Worm (Caenorhabditis elegans) whole organism, L4 larva: ENCODE measurements around the gene ulp-4.

Source experiments
- F26F4.8 ChIP-seq: fragments of 200-800 bp; sonication (Bioruptor generic); conservative IDR thresholded peaks from 2 replicates; pipeline ENCODE4 v1.3.6; 2022; ENCODE audit warnings: missing genetic modification characterization, missing compliant biosample characterization
- R02D3.7 ChIP-seq: fragments of 150-350 bp; sonication (generic microtip); optimal IDR thresholded peaks from 3 replicates; lab custom pipeline; 2014; ENCODE audit warnings: missing biosample characterization, missing genetic modification characterization
- T20F7.1 ChIP-seq: fragments of 200-800 bp; sonication (Bioruptor generic); optimal IDR thresholded peaks from 2 replicates; lab custom pipeline; 2018; ENCODE audit warnings: mild to moderate bottlenecking, missing genetic modification characterization, missing compliant biosample characterization
- arid-1 ChIP-seq: fragments of 200-800 bp; sonication (Bioruptor generic); conservative IDR thresholded peaks from 2 replicates; pipeline ENCODE4 v1.3.6; 2022; ENCODE audit warnings: missing genetic modification reagents, missing genetic modification characterization, missing compliant biosample characterization
- ceh-20 ChIP-seq: fragments of 200-800 bp; sonication (Bioruptor generic); IDR thresholded peaks from 2 replicates; pipeline ENCODE4 v1.3.6; 2022; ENCODE audit warnings: missing genetic modification reagents, missing genetic modification characterization, missing compliant biosample characterization
- ceh-62 ChIP-seq: sonication (generic microtip); optimal IDR thresholded peaks from 2 replicates; lab custom pipeline; 2017; ENCODE audit warnings: missing biosample characterization, missing genetic modification characterization
- ceh-82 ChIP-seq: sonication (generic microtip); optimal IDR thresholded peaks from 2 replicates; lab custom pipeline; 2017; ENCODE audit warnings: missing biosample characterization, missing genetic modification characterization
- ces-1 ChIP-seq: fragments of 150-350 bp; sonication (generic microtip); optimal IDR thresholded peaks from 4 replicates; lab custom pipeline; 2014; ENCODE audit warnings: missing biosample characterization, missing genetic modification reagents, missing genetic modification characterization
- daf-16 ChIP-seq, 3 experiments: sonication (generic microtip); optimal IDR thresholded peaks; 2 replicates each; lab custom pipeline; 2016 to 2017; ENCODE audit warnings: missing genetic modification characterization in 3 of 3, missing genetic modification reagents in 3 of 3, mild to moderate bottlenecking in 2 of 3, missing compliant biosample characterization in 2 of 3, missing biosample characterization in 1 of 3, moderate library complexity in 1 of 3
- daf-19 ChIP-seq: fragments of 200-800 bp; sonication (Bioruptor generic); conservative IDR thresholded peaks from 2 replicates; pipeline ENCODE4 v1.3.6; 2022; ENCODE audit warnings: missing genetic modification characterization, missing compliant biosample characterization
- dmd-6 ChIP-seq: fragments of 200-800 bp; sonication (Bioruptor generic); IDR thresholded peaks from 2 replicates; pipeline ENCODE4 v1.3.6; 2022; ENCODE audit warnings: missing genetic modification reagents, missing genetic modification characterization, missing compliant biosample characterization
- dmd-9 ChIP-seq: fragments of 200-800 bp; sonication (Bioruptor generic); IDR thresholded peaks from 2 replicates; pipeline ENCODE4 v1.3.6; 2022; ENCODE audit warnings: missing genetic modification reagents, missing genetic modification characterization, missing compliant biosample characterization
- dpl-1 ChIP-seq: fragments of 150-350 bp; optimal IDR thresholded peaks from 2 replicates; lab custom pipeline; 2014; ENCODE audit warnings: missing biosample characterization, missing genetic modification reagents, missing genetic modification characterization
- dve-1 ChIP-seq: sonication (generic microtip); optimal IDR thresholded peaks from 2 replicates; lab custom pipeline; 2017; ENCODE audit warnings: antibody characterized with exemption, mild to moderate bottlenecking, missing genetic modification characterization, missing compliant biosample characterization; ENCODE audit not compliant: insufficient read depth
- egl-43 ChIP-seq: fragments of 200-800 bp; sonication (Bioruptor generic); IDR thresholded peaks from 2 replicates; pipeline ENCODE4 v1.3.6; 2022; ENCODE audit warnings: missing genetic modification reagents, missing genetic modification characterization, missing compliant biosample characterization
- gei-8 ChIP-seq: fragments of 200-800 bp; sonication (Bioruptor generic); optimal IDR thresholded peaks from 2 replicates; lab custom pipeline; 2018; ENCODE audit warnings: mild to moderate bottlenecking, missing genetic modification characterization, missing compliant biosample characterization
- hif-1 ChIP-seq, 2 experiments: sonication (generic microtip); optimal IDR thresholded peaks; 2 replicates each; lab custom pipeline; 2016 to 2017; ENCODE audit warnings: missing compliant biosample characterization in 2 of 2, missing genetic modification characterization in 2 of 2, missing genetic modification reagents in 2 of 2, missing genotype in 2 of 2, mild to moderate bottlenecking in 1 of 2
- hlh-11 ChIP-seq: fragments of 200-800 bp; sonication (Bioruptor generic); optimal IDR thresholded peaks from 2 replicates; lab custom pipeline; 2018; ENCODE audit warnings: mild to moderate bottlenecking, missing genetic modification characterization, missing compliant biosample characterization
- hlh-30 ChIP-seq: sonication (generic microtip); optimal IDR thresholded peaks from 2 replicates; lab custom pipeline; 2017; ENCODE audit warnings: antibody characterized with exemption, mild to moderate bottlenecking, missing genetic modification characterization, missing compliant biosample characterization; ENCODE audit not compliant: insufficient read depth
- lin-13 ChIP-seq: fragments of 150-350 bp; optimal IDR thresholded peaks from 2 replicates; lab custom pipeline; 2014; ENCODE audit warnings: missing biosample characterization, missing genetic modification reagents, missing genetic modification characterization
- lin-15B ChIP-seq: fragments of 150-350 bp; sonication (generic microtip); optimal IDR thresholded peaks from 3 replicates; lab custom pipeline; 2014; ENCODE audit warnings: missing biosample characterization, missing genetic modification characterization
- lin-38 ChIP-seq: fragments of 200-800 bp; sonication (Bioruptor generic); IDR thresholded peaks from 2 replicates; pipeline ENCODE4 v1.3.6; 2022; ENCODE audit warnings: missing genetic modification reagents, missing genetic modification characterization, missing compliant biosample characterization
- lir-3 ChIP-seq: sonication (generic microtip); optimal IDR thresholded peaks from 2 replicates; lab custom pipeline; 2016; ENCODE audit warnings: mild to moderate bottlenecking, missing genetic modification characterization, missing compliant biosample characterization
- lsy-2 ChIP-seq, 2 experiments: fragments of 150-350 bp in 1 of 2; sonication (generic microtip) in 1 of 2; optimal IDR thresholded peaks; 2 replicates each; lab custom pipeline; 2014 to 2017; ENCODE audit warnings: missing biosample characterization in 2 of 2, missing genetic modification characterization in 2 of 2
- madf-5 ChIP-seq, 2 experiments: fragments of 200-800 bp; sonication (Bioruptor generic); IDR thresholded peaks; 2 replicates each; pipeline ENCODE4 v1.3.6; 2022; ENCODE audit warnings: missing compliant biosample characterization in 2 of 2, missing genetic modification characterization in 2 of 2
- mep-1 ChIP-seq: fragments of 150-350 bp; sonication (generic microtip); optimal IDR thresholded peaks from 3 replicates; lab custom pipeline; 2014; ENCODE audit warnings: missing biosample characterization, missing genetic modification characterization
- mes-2 ChIP-seq: sonication (generic microtip); optimal IDR thresholded peaks from 2 replicates; lab custom pipeline; 2016; ENCODE audit warnings: missing genotype, mild to moderate bottlenecking, missing genetic modification characterization, missing compliant biosample characterization; ENCODE audit not compliant: poor library complexity, severe bottlenecking
- mxl-3 ChIP-seq: fragments of 200-800 bp; sonication (Bioruptor generic); optimal IDR thresholded peaks from 2 replicates; lab custom pipeline; 2018; ENCODE audit warnings: mild to moderate bottlenecking, missing genetic modification characterization, missing compliant biosample characterization
- nhr-28 ChIP-seq: fragments of 150-350 bp; optimal IDR thresholded peaks from 2 replicates; lab custom pipeline; 2014; ENCODE audit warnings: missing biosample characterization, missing genetic modification characterization
- nhr-41 ChIP-seq: fragments of 200-800 bp; sonication (Bioruptor generic); IDR thresholded peaks from 2 replicates; pipeline ENCODE4 v1.3.6; 2022; ENCODE audit warnings: missing genetic modification reagents, missing genetic modification characterization, missing compliant biosample characterization
- nhr-42 ChIP-seq: fragments of 200-800 bp; sonication (Bioruptor generic); IDR thresholded peaks from 2 replicates; pipeline ENCODE4 v1.3.6; 2022; ENCODE audit warnings: missing genetic modification characterization, missing compliant biosample characterization
- nhr-6 ChIP-seq: fragments of 150-350 bp; optimal IDR thresholded peaks from 2 replicates; lab custom pipeline; 2014; ENCODE audit warnings: missing biosample characterization, missing genetic modification characterization
- pha-4 ChIP-seq, 2 experiments: fragments of 150-350 bp in 1 of 2; fragments of 200-800 bp in 1 of 2; sonication (Bioruptor generic) in 1 of 2; IDR thresholded peaks in 1 of 2; optimal IDR thresholded peaks in 1 of 2; 2 replicates each; pipeline versions ENCODE4 v1.3.6 to Lab custom; 2014 to 2022; ENCODE audit warnings: missing genetic modification characterization in 2 of 2, missing genetic modification reagents in 2 of 2, missing biosample characterization in 1 of 2, missing compliant biosample characterization in 1 of 2
- php-3 ChIP-seq: fragments of 200-800 bp; sonication (Bioruptor generic); IDR thresholded peaks from 2 replicates; pipeline ENCODE4 v1.3.6; 2022; ENCODE audit warnings: missing genetic modification reagents, missing genetic modification characterization, missing compliant biosample characterization
- pqm-1 ChIP-seq: sonication (generic microtip); optimal IDR thresholded peaks from 2 replicates; lab custom pipeline; 2017; ENCODE audit warnings: missing biosample characterization, missing genetic modification characterization
- rbr-2 ChIP-seq: sonication (generic microtip); optimal IDR thresholded peaks from 2 replicates; lab custom pipeline; 2016; ENCODE audit warnings: missing genotype, missing genetic modification characterization, missing compliant biosample characterization
- sdz-12 ChIP-seq: fragments of 200-800 bp; sonication (Bioruptor generic); optimal IDR thresholded peaks from 2 replicates; lab custom pipeline; 2018; ENCODE audit warnings: mild to moderate bottlenecking, missing genetic modification characterization, missing compliant biosample characterization
- set-16 ChIP-seq: fragments of 200-800 bp; sonication (Bioruptor generic); IDR thresholded peaks from 2 replicates; pipeline ENCODE4 v1.3.6; 2022; ENCODE audit warnings: missing genetic modification reagents, missing genetic modification characterization, missing compliant biosample characterization
- spr-3 ChIP-seq: fragments of 200-800 bp; sonication (Bioruptor generic); optimal IDR thresholded peaks from 2 replicates; lab custom pipeline; 2018; ENCODE audit warnings: mild to moderate bottlenecking, missing genetic modification characterization, missing compliant biosample characterization
- unc-130 ChIP-seq: sonication (generic microtip); optimal IDR thresholded peaks from 2 replicates; lab custom pipeline; 2016; ENCODE audit warnings: missing genetic modification reagents, missing genetic modification characterization, missing compliant biosample characterization
- unc-39 ChIP-seq: sonication (generic microtip); optimal IDR thresholded peaks from 2 replicates; lab custom pipeline; 2017; ENCODE audit warnings: missing biosample characterization, missing genetic modification characterization
- unc-62 ChIP-seq, 3 experiments: fragments of 150-350 bp in 1 of 3; sonication (generic microtip); optimal IDR thresholded peaks in 2 of 3; peaks in 1 of 3; 1 replicate in 1 of 3; 2 replicates in 2 of 3; lab custom pipeline; 2014 to 2017; ENCODE audit warnings: missing biosample characterization in 3 of 3, missing genetic modification characterization in 3 of 3, missing genetic modification reagents in 3 of 3, missing genotype in 1 of 3
- zag-1 ChIP-seq: fragments of 150-350 bp; optimal IDR thresholded peaks from 2 replicates; lab custom pipeline; 2014; ENCODE audit warnings: missing biosample characterization, missing genetic modification characterization
- ztf-7 ChIP-seq: fragments of 150-350 bp; optimal IDR thresholded peaks from 2 replicates; lab custom pipeline; 2014; ENCODE audit warnings: missing biosample characterization, missing genetic modification characterization

ulp-4 gene

ce11 chrII:8116159-8116558 is 13.6 kb upstream of the ulp-4 start, which contains the start of gene unc-105 (continued):
- TF ChIP-seq dve-1 (tag; lab: Kevin White, UChicago) = no peak
- TF ChIP-seq pha-4 (GFP tag; IDR thresholded peaks at IDR 0.05; lab: Robert Waterston, UW) = no peak
- no peak for TF ChIP-seq pha-4 (tag; optimal IDR thresholded peaks at IDR 0.05; lab: Kevin White, UChicago)
- TF ChIP-seq dpl-1 (GFP tag; lab: Kevin White, UChicago) = no peak

- no peak for TF ChIP-seq spr-3 (GFP tag; lab: Kevin White, UChicago)
- no peak for TF ChIP-seq lin-13 (GFP tag; lab: Kevin White, UChicago)
- TF ChIP-seq zag-1 (tag; lab: Kevin White, UChicago) = no peak
- no peak for TF ChIP-seq sdz-12 (GFP tag; lab: Kevin White, UChicago)
- TF ChIP-seq daf-16 (GFP tag; optimal IDR thresholded peaks at IDR 0.05; lab: Kevin White, UChicago) = peak in 1 of 2 experiments; percentile 6
- no peak for TF ChIP-seq daf-16 (tag; optimal IDR thresholded peaks at IDR 0.05; lab: Kevin White, UChicago)
Measured at ce11 chrII:8117426-8117825, 12.3 kb upstream of the ulp-4 start.

ce11 chrII:8124867-8125266 is 4.9 kb upstream of the ulp-4 start, which contains the start of gene ire-1:
TSS of gene ire-1 (minus strand) at chrII:8124910.
- no peak for TF ChIP-seq lir-3 (tag; lab: Kevin White, UChicago)
- no peak for TF ChIP-seq R02D3.7 (tag; lab: Kevin White, UChicago)
- TF ChIP-seq pqm-1 (tag; lab: Kevin White, UChicago) = peak; percentile 23
- peak; percentile 17 for TF ChIP-seq ztf-7
- peak; percentile 47 for TF ChIP-seq T20F7.1 (GFP tag; lab: Kevin White, UChicago)
- TF ChIP-seq mxl-3 (GFP tag; lab: Kevin White, UChicago) = peak; percentile 15
- no peak for TF ChIP-seq madf-5 (GFP tag; IDR thresholded peaks at IDR 0.05; lab: Robert Waterston, UW)
- TF ChIP-seq ceh-20 = no peak
- no peak for TF ChIP-seq nhr-42 (GFP tag; lab: Robert Waterston, UW)
- TF ChIP-seq unc-39 (tag; lab: Kevin White, UChicago) = no peak
- TF ChIP-seq dmd-6 (GFP tag; lab: Robert Waterston, UW) = peak; percentile 26; the same call in 1 of the 2 replicates
- TF ChIP-seq daf-16 (GFP tag; optimal IDR thresholded peaks at IDR 0.05; lab: Kevin White, UChicago) = no peak
- peak; percentile 57 for TF ChIP-seq daf-16 (tag; optimal IDR thresholded peaks at IDR 0.05; lab: Kevin White, UChicago)
- no peak for TF ChIP-seq unc-62 (GFP tag; optimal IDR thresholded peaks at IDR 0.05 in 1 of 2; lab: Kevin White, UChicago)
- TF ChIP-seq unc-62 (tag; optimal IDR thresholded peaks at IDR 0.05; lab: Kevin White, UChicago) = no peak
- no peak for TF ChIP-seq set-16 (GFP tag; lab: Robert Waterston, UW)
- TF ChIP-seq hlh-11 (tag; lab: Kevin White, UChicago) = peak; percentile 44
- TF ChIP-seq ces-1 (GFP tag; lab: Kevin White, UChicago) = no peak
- TF ChIP-seq nhr-28 (tag; lab: Kevin White, UChicago) = peak; percentile 49
- peak; percentile 54 for TF ChIP-seq lin-38 (GFP tag; lab: Robert Waterston, UW)
- TF ChIP-seq pha-4 (GFP tag; IDR thresholded peaks at IDR 0.05; lab: Robert Waterston, UW) = peak; percentile 14; the same call in 1 of the 2 replicates
- TF ChIP-seq pha-4 (tag; optimal IDR thresholded peaks at IDR 0.05; lab: Kevin White, UChicago) = peak; percentile 70
- TF ChIP-seq php-3 (GFP tag; lab: Robert Waterston, UW) = no peak
- TF ChIP-seq egl-43 = no peak
- peak; percentile 75 for TF ChIP-seq mes-2
- peak; percentile 42 for TF ChIP-seq hlh-30 (tag; lab: Kevin White, UChicago)
- TF ChIP-seq sdz-12 (GFP tag; lab: Kevin White, UChicago) = no peak
- TF ChIP-seq mep-1 (tag; lab: Kevin White, UChicago) = peak; percentile 70
- no peak for TF ChIP-seq ceh-62 (tag; lab: Kevin White, UChicago)
- no peak for TF ChIP-seq nhr-41
- peak; percentile 90 to 99 for TF ChIP-seq lsy-2 (tag; optimal IDR thresholded peaks at IDR 0.05; lab: Kevin White, UChicago)
- 0 out of 2 replicates have a peak, but pooled peaks have one; percentile 17 for TF ChIP-seq daf-19 (GFP tag; lab: Robert Waterston, UW)
- TF ChIP-seq dmd-9 (GFP tag; lab: Robert Waterston, UW) = no peak
- TF ChIP-seq rbr-2 (tag; lab: Kevin White, UChicago) = peak; percentile 6
- no peak for TF ChIP-seq unc-130
- TF ChIP-seq gei-8 = no peak
- no peak for TF ChIP-seq lin-15B (tag; lab: Kevin White, UChicago)
- TF ChIP-seq hif-1 (tag; optimal IDR thresholded peaks at IDR 0.05; lab: Kevin White, UChicago) = peak in 1 of 2 experiments; percentile 31
- TF ChIP-seq ceh-82 (tag; lab: Kevin White, UChicago) = no peak
- no peak for TF ChIP-seq arid-1 (GFP tag; lab: Robert Waterston, UW)
- TF ChIP-seq dve-1 (tag; lab: Kevin White, UChicago) = peak; percentile 72
- no peak for TF ChIP-seq F26F4.8
- peak; percentile 38 for TF ChIP-seq nhr-6 (tag; lab: Kevin White, UChicago)
